Worm (Caenorhabditis elegans) whole organism, young adult: ENCODE results near the gene tba-9.

ENCODE experiments used
- D2030.7 ChIP-seq: fragments of 200-800 bp; sonication (Bioruptor generic); IDR thresholded peaks from 2 replicates; pipeline ENCODE4 v1.3.6; 2022; ENCODE audit warnings: missing genetic modification reagents, missing genetic modification characterization, missing compliant biosample characterization
- F39B2.1 ChIP-seq: fragments of 200-800 bp; sonication (Bioruptor generic); IDR thresholded peaks from 2 replicates; pipeline ENCODE4 v1.3.6; 2022; ENCODE audit warnings: missing genetic modification reagents, missing genetic modification characterization, missing compliant biosample characterization
- F49E8.2 ChIP-seq: sonication (generic microtip); optimal IDR thresholded peaks from 3 replicates; lab custom pipeline; 2017; ENCODE audit warnings: missing genetic modification characterization, mild to moderate bottlenecking, missing compliant biosample characterization, antibody characterized with exemption, moderate library complexity; ENCODE audit not compliant: insufficient read depth
- F57A8.1 ChIP-seq: fragments of 200-800 bp; sonication (Bioruptor generic); optimal IDR thresholded peaks from 2 replicates; lab custom pipeline; 2018; ENCODE audit warnings: mild to moderate bottlenecking, missing genetic modification characterization, moderate library complexity, missing compliant biosample characterization
- Y53G8AR.9 ChIP-seq: fragments of 200-800 bp; sonication (Bioruptor generic); conservative IDR thresholded peaks from 2 replicates; pipeline ENCODE4 v1.3.6; 2022; ENCODE audit warnings: missing genetic modification reagents, missing genetic modification characterization, missing compliant biosample characterization
- ZK185.1 ChIP-seq: sonication (generic microtip); optimal IDR thresholded peaks from 2 replicates; lab custom pipeline; 2016; ENCODE audit warnings: mild to moderate bottlenecking, missing genetic modification characterization, missing compliant biosample characterization; ENCODE audit not compliant: poor library complexity, severe bottlenecking
- akir-1 ChIP-seq: fragments of 200-800 bp; sonication (Bioruptor generic); optimal IDR thresholded peaks from 2 replicates; lab custom pipeline; 2018; ENCODE audit warnings: mild to moderate bottlenecking, missing genetic modification characterization, moderate library complexity, missing compliant biosample characterization
- aptf-3 ChIP-seq: fragments of 200-800 bp; sonication (Bioruptor generic); IDR thresholded peaks from 2 replicates; pipeline ENCODE4 v1.3.6; 2022; ENCODE audit warnings: missing genetic modification characterization, missing compliant biosample characterization
- attf-3 ChIP-seq: fragments of 200-800 bp; sonication (Bioruptor generic); conservative IDR thresholded peaks from 2 replicates; pipeline ENCODE4 v1.3.6; 2022; ENCODE audit warnings: missing genetic modification reagents, missing genetic modification characterization, missing compliant biosample characterization
- bed-2 ChIP-seq: fragments of 200-800 bp; sonication (Bioruptor generic); IDR thresholded peaks from 2 replicates; pipeline ENCODE4 v1.3.6; 2022; ENCODE audit warnings: missing genetic modification reagents, missing genetic modification characterization, missing compliant biosample characterization
- ceh-27 ChIP-seq: fragments of 200-800 bp; sonication (Bioruptor generic); optimal IDR thresholded peaks from 2 replicates; lab custom pipeline; 2018; ENCODE audit warnings: mild to moderate bottlenecking, missing genetic modification characterization, moderate library complexity, missing compliant biosample characterization
- ceh-79 ChIP-seq: sonication (generic microtip); optimal IDR thresholded peaks from 2 replicates; lab custom pipeline; 2017; ENCODE audit warnings: mild to moderate bottlenecking, missing genetic modification characterization, missing compliant biosample characterization
- dpff-1 ChIP-seq: sonication (generic microtip); optimal IDR thresholded peaks from 2 replicates; lab custom pipeline; 2017; ENCODE audit warnings: mild to moderate bottlenecking, missing genetic modification characterization, missing compliant biosample characterization
- egl-18 ChIP-seq: fragments of 200-800 bp; sonication (Bioruptor generic); IDR thresholded peaks from 2 replicates; pipeline ENCODE4 v1.3.6; 2022; ENCODE audit warnings: missing genetic modification reagents, missing genetic modification characterization, missing compliant biosample characterization
- ekl-4 ChIP-seq: fragments of 200-800 bp; sonication (Bioruptor generic); IDR thresholded peaks from 2 replicates; pipeline ENCODE4 v1.3.6; 2022; ENCODE audit warnings: missing genetic modification reagents, missing genetic modification characterization, missing compliant biosample characterization
- hmg-20 ChIP-seq: fragments of 200-800 bp; sonication (Bioruptor generic); IDR thresholded peaks from 2 replicates; pipeline ENCODE4 v1.3.6; 2022; ENCODE audit warnings: missing genetic modification reagents, missing genetic modification characterization, missing compliant biosample characterization
- hrde-1 ChIP-seq: sonication (generic microtip); optimal IDR thresholded peaks from 2 replicates; lab custom pipeline; 2016; ENCODE audit warnings: missing genetic modification characterization, mild to moderate bottlenecking, missing compliant biosample characterization, moderate library complexity, missing genotype, missing genetic modification reagents, borderline replicate concordance
- lag-1 ChIP-seq: fragments of 200-800 bp; sonication (Bioruptor generic); IDR thresholded peaks from 2 replicates; pipeline ENCODE4 v1.3.6; 2022; ENCODE audit warnings: missing genetic modification reagents, missing genetic modification characterization, missing compliant biosample characterization
- let-607 ChIP-seq, 2 experiments: fragments of 200-800 bp in 1 of 2; sonication (Bioruptor generic) in 1 of 2; sonication (generic microtip) in 1 of 2; optimal IDR thresholded peaks; 2 replicates each; lab custom pipeline; 2016 to 2018; ENCODE audit warnings: mild to moderate bottlenecking in 2 of 2, missing compliant biosample characterization in 2 of 2, missing genetic modification characterization in 2 of 2, moderate library complexity in 2 of 2, missing genotype in 1 of 2
- lin-35 ChIP-seq, 3 experiments: fragments of 150-350 bp in 2 of 3; sonication (generic microtip) in 1 of 3; optimal IDR thresholded peaks; 2 replicates each; lab custom pipeline; 2014 to 2018; ENCODE audit warnings: missing biosample characterization in 3 of 3, missing genetic modification characterization in 3 of 3, missing genetic modification reagents in 3 of 3
- lir-1 ChIP-seq: fragments of 200-800 bp; sonication (Bioruptor generic); conservative IDR thresholded peaks from 2 replicates; pipeline ENCODE4 v1.3.6; 2022; ENCODE audit warnings: missing genetic modification reagents, missing genetic modification characterization, missing compliant biosample characterization
- nfya-1 ChIP-seq: sonication (generic microtip); optimal IDR thresholded peaks from 2 replicates; lab custom pipeline; 2017; ENCODE audit warnings: antibody characterized with exemption, missing compliant biosample characterization, missing genetic modification characterization, borderline replicate concordance; ENCODE audit not compliant: insufficient read depth
- nhr-80 ChIP-seq: sonication (generic microtip); optimal IDR thresholded peaks from 2 replicates; lab custom pipeline; 2016; ENCODE audit warnings: missing genetic modification characterization, missing compliant biosample characterization
- nhr-90 ChIP-seq: sonication (generic microtip); optimal IDR thresholded peaks from 2 replicates; lab custom pipeline; 2016; ENCODE audit warnings: missing genotype, mild to moderate bottlenecking, missing genetic modification characterization, missing compliant biosample characterization
- repo-1 ChIP-seq: sonication (generic microtip); optimal IDR thresholded peaks from 2 replicates; lab custom pipeline; 2017; ENCODE audit warnings: mild to moderate bottlenecking, missing genetic modification characterization, missing compliant biosample characterization
- sdz-38 ChIP-seq: sonication (generic microtip); optimal IDR thresholded peaks from 2 replicates; lab custom pipeline; 2016; ENCODE audit warnings: missing genotype, missing genetic modification characterization, missing compliant biosample characterization
- snpc-4 ChIP-seq, 5 experiments: fragments of 150-350 bp in 1 of 5; sonication (generic microtip) in 4 of 5; optimal IDR thresholded peaks; 2 replicates each; lab custom pipeline; 2014 to 2018; ENCODE audit warnings: missing genetic modification characterization in 5 of 5, missing biosample characterization in 3 of 5, antibody characterized with exemption in 2 of 5, mild to moderate bottlenecking in 2 of 5, missing compliant biosample characterization in 2 of 5, missing genotype in 2 of 5, moderate library complexity in 2 of 5, missing genetic modification reagents in 1 of 5
- sptf-2 ChIP-seq: fragments of 200-800 bp; sonication (Bioruptor generic); optimal IDR thresholded peaks from 2 replicates; lab custom pipeline; 2018; ENCODE audit warnings: mild to moderate bottlenecking, missing genetic modification characterization, missing compliant biosample characterization
- tbp1 ChIP-seq: fragments of 200-800 bp; sonication (Bioruptor generic); optimal IDR thresholded peaks from 2 replicates; lab custom pipeline; 2018; ENCODE audit warnings: mild to moderate bottlenecking, missing genetic modification characterization, missing compliant biosample characterization
- ztf-18 ChIP-seq: sonication (generic microtip); optimal IDR thresholded peaks from 2 replicates; lab custom pipeline; 2016; ENCODE audit warnings: missing genotype, mild to moderate bottlenecking, missing genetic modification characterization, missing compliant biosample characterization

The tba-9 gene

DNA sequence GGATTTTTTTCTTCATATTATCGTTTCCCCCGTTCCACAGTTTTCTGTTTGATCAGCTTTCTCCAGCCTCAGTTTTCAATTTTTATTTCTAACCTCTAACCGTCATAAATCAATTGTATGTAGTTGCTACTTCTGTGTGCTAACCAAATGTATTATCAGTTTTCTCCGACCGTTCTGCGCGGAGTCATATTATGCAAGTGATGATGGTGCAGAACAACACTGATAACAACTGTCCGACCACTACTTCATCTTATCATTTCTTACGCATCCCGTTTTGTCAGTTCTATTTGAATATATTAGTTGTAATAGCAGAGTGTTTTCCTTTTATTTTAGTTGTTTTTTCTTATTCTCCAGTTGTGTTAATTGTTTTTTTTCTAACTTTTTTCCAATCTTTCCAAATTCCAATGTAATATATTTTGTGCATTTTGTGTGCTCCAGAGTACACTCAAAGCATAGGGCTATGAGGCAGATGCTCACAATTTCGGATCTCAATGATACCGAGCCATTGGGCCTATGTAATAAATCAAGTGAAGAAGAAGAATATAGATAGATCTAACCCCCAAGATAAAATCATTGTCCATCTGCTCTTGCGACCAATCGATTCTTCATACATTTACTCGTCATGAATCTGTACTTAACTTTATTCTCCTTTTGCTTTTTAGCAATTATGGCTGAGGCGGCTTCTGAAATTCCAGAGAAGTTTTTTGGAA, 4.3 kb downstream of the tba-9 start, which contains the start of gene lbp-3:
Gene lbp-3 (plus strand): TSS at position 589 of the 710 bp plus-strand sequence.
- no peak for TF ChIP-seq hmg-20 (GFP tag; lab: Robert Waterston, UW)
- no peak for TF ChIP-seq tbp1 (GFP tag; lab: Kevin White, UChicago)
- no peak for TF ChIP-seq hrde-1 (tag; lab: Kevin White, UChicago)
- TF ChIP-seq nhr-80 (tag; lab: Kevin White, UChicago): peak; percentile 93
- TF ChIP-seq akir-1: no peak
- no peak for TF ChIP-seq F57A8.1 (GFP tag; lab: Kevin White, UChicago)

- TF ChIP-seq sptf-2 (GFP tag; lab: Kevin White, UChicago): no peak
- 0 out of 2 replicates have a peak, but pooled peaks have one; percentile 13 for TF ChIP-seq bed-2 (GFP tag; lab: Robert Waterston, UW)
These were observed 6.2 kb downstream of the tba-9 start, which contains the start of gene lbp-1 for ce11 chrX:3258842-3259241. Gene lbp-1 (plus strand): TSS chrX:3259142.

- no peak for TF ChIP-seq sptf-2 (GFP tag; lab: Kevin White, UChicago)
- TF ChIP-seq F49E8.2 (tag; lab: Kevin White, UChicago): no peak
- no peak for TF ChIP-seq ceh-79 (tag; lab: Kevin White, UChicago)
- no peak for TF ChIP-seq dpff-1
- no peak for TF ChIP-seq lir-1
- TF ChIP-seq F39B2.1 (GFP tag; lab: Robert Waterston, UW): no peak
- TF ChIP-seq lin-35 (GFP tag; optimal IDR thresholded peaks at IDR 0.05; lab: Kevin White, UChicago): no peak
- no peak for TF ChIP-seq sdz-38 (tag; lab: Kevin White, UChicago)
- TF ChIP-seq lag-1 (GFP tag; lab: Robert Waterston, UW): no peak
- no peak for TF ChIP-seq Y53G8AR.9 (GFP tag; lab: Robert Waterston, UW)
These were observed 7.9 kb downstream of the tba-9 start, which contains the start of gene lbp-2 for ce11 chrX:3260509-3260908. Gene lbp-2 (plus strand): TSS chrX:3260610.

- TF ChIP-seq egl-18 (GFP tag; lab: Robert Waterston, UW): no peak
These were observed 10.0 kb downstream of the tba-9 start, which contains the start of gene fbxb-71 for ce11 chrX:3262600-3262999. Gene fbxb-71 (plus strand): TSS chrX:3262900.

DNA sequence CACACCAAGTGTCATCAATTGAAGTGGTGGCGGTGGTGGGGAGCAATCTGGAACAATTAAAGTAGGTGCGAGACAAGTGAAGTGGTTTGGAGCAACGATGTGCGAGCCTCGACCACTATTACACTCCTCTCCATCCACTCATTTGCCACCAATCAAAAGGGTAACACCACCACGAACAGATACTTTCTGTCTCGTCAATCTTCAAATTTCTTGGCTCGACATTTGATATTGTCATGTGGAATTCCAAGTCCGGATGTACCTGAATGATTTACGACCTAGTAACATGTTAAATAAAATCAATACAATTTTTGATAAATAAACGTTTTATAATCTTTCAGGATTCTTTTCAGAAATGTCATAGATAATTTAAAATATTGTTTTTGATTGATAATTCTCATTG, 18.2 kb downstream of the tba-9 start, which contains the start of gene sul-1:
Gene sul-1 (minus strand): TSS at position 101 of the 400 bp plus-strand sequence.
- TF ChIP-seq nfya-1 (tag; lab: Kevin White, UChicago) (no peak), attf-3 (GFP tag; lab: Robert Waterston, UW) (no peak), repo-1 (tag; lab: Kevin White, UChicago) (no peak), let-607 (tag; optimal IDR thresholded peaks at IDR 0.05; lab: Kevin White, UChicago) (no peak), aptf-3 (GFP tag; lab: Robert Waterston, UW) (no peak), egl-18 (GFP tag; lab: Robert Waterston, UW) (no peak), ceh-27 (peak; percentile 29), ztf-18 (tag; lab: Kevin White, UChicago) (no peak)

ce11 chrX:3271673-3272072, 19.1 kb downstream of the tba-9 start, which contains the start of gene K09C4.9:
Gene K09C4.9 (minus strand): TSS chrX:3271773.
- TF ChIP-seq ZK185.1 (tag; lab: Kevin White, UChicago) (no peak), D2030.7 (GFP tag; lab: Robert Waterston, UW) (no peak), ekl-4 (GFP tag; lab: Robert Waterston, UW) (no peak), sptf-2 (GFP tag; lab: Kevin White, UChicago) (no peak), snpc-4 (GFP tag; optimal IDR thresholded peaks at IDR 0.05; lab: Kevin White, UChicago) (no peak), snpc-4 (tag; optimal IDR thresholded peaks at IDR 0.05; lab: Kevin White, UChicago) (no peak), nhr-90 (no peak)
